In the genomic region with DNA sequence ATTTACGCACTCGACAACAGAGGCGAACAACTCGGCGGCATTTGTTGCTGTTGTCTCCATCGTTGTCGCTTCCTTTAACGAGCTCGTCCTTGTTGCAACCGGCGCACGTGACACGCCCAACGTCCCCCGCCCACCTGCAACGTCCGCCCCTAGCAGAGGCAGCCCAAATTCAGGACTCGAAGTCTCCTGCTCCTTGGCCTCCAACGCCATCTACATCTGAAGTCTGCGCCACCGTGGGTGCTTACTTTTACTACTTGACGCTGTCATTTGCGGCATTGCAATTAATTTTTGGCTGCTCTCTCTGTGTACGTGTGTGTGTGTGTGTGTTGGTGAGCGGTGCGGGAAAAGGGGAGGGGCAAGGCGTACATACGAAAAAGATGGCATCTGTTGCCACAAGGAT, we compare ENCODE assay signal across 3 fruit fly cellular contexts.
TF ChIP-seq lines count a peak whose summit lies in the region.

No protein-coding gene starts in this region.

- TF ChIP-seq CTCF in S2 (optimal IDR thresholded peaks at IDR 0.05; lab: Kevin White, UChicago): peak; percentile 55 to 67
- peak; percentile 58 for TF ChIP-seq CTCF in whole organism, embryonic (GFP tag; optimal IDR thresholded peaks at IDR 0.05; lab: Kevin White, UChicago)

TF ChIP-seq in whole organism, embryonic, 481 proteins besides CTCF, POLR2A, EP300 and RAD21:
- TF ChIP-seq CG30020 (tag; optimal IDR thresholded peaks at IDR 0.05; lab: Kevin White, UChicago) (no peak), CG1603 (tag; optimal IDR thresholded peaks at IDR 0.05; lab: Kevin White, UChicago) (no peak), CG12299 (tag; optimal IDR thresholded peaks at IDR 0.05; lab: Kevin White, UChicago) (no peak), zf30C (GFP tag; optimal IDR thresholded peaks at IDR 0.05; lab: Kevin White, UChicago) (no peak), Dref (GFP tag; IDR thresholded peaks at IDR 0.05; lab: Robert Waterston, UW) (0 out of 2 replicates have a peak, but pooled peaks have one; percentile 3), CG6175 (GFP tag; IDR thresholded peaks at IDR 0.05; lab: Robert Waterston, UW) (no peak), Drgx (GFP tag; IDR thresholded peaks at IDR 0.05; lab: Robert Waterston, UW) (no peak), CG4328 (GFP tag; optimal IDR thresholded peaks at IDR 0.05; lab: Kevin White, UChicago) (no peak)

TF ChIP-seq in whole organism, wandering third instar larva, 38 proteins besides CTCF, POLR2A, EP300 and RAD21:
- TF ChIP-seq N (GFP tag; optimal IDR thresholded peaks at IDR 0.05; lab: Kevin White, UChicago): no peak
- TF ChIP-seq Dfd (GFP tag; optimal IDR thresholded peaks at IDR 0.05; lab: Kevin White, UChicago): peak; percentile 43
